Worm (Caenorhabditis elegans) whole organism, early embryonic: ENCODE measurements around the gene F16H6.9.

Source experiments
- ama-1 ChIP-seq: fragments of 150-350 bp; optimal IDR thresholded peaks from 2 replicates; lab custom pipeline; 2014
- ceh-13 ChIP-seq: fragments of 200-800 bp; sonication (Bioruptor generic); optimal IDR thresholded peaks from 2 replicates; lab custom pipeline; 2018; ENCODE audit warnings: mild to moderate bottlenecking, missing genetic modification characterization, missing compliant biosample characterization
- scrt-1 ChIP-seq: fragments of 200-800 bp; sonication (Bioruptor generic); IDR thresholded peaks from 2 replicates; pipeline ENCODE4 v1.3.6; 2022; ENCODE audit warnings: missing genetic modification characterization, missing compliant biosample characterization

- TF ChIP-seq ama-1, result no peak
- TF ChIP-seq ceh-13 (GFP tag; lab: Kevin White, UChicago), result no peak
- TF ChIP-seq scrt-1 (GFP tag; lab: Robert Waterston, UW), result no peak
Observed at ce11 chrV:18236714-18237288, 19.9 kb downstream of the F16H6.9 start, which contains the start of gene R10E8.3.
